Worm (Caenorhabditis elegans) whole organism, mixed stage, embryonic: ENCODE results near the gene F58H1.3.

Source experiments
- M03D4.4 ChIP-seq: sonication (generic microtip); optimal IDR thresholded peaks from 2 replicates; lab custom pipeline; 2017; ENCODE audit warnings: mild to moderate bottlenecking, missing genetic modification characterization, missing compliant biosample characterization
- bed-3 ChIP-seq: fragments of 200-800 bp; sonication (Bioruptor generic); optimal IDR thresholded peaks from 3 replicates; lab custom pipeline; 2018; ENCODE audit warnings: mild to moderate bottlenecking, missing genetic modification characterization, moderate library complexity, missing compliant biosample characterization
- blmp-1 ChIP-seq: fragments of 150-350 bp; optimal IDR thresholded peaks from 2 replicates; lab custom pipeline; 2014; ENCODE audit warnings: missing biosample characterization, missing genetic modification characterization
- ceh-83 ChIP-seq: fragments of 200-800 bp; sonication (Bioruptor generic); optimal IDR thresholded peaks from 2 replicates; lab custom pipeline; 2018; ENCODE audit warnings: mild to moderate bottlenecking, missing genetic modification characterization, missing compliant biosample characterization
- ces-1 ChIP-seq: fragments of 150-350 bp; optimal IDR thresholded peaks from 2 replicates; lab custom pipeline; 2014; ENCODE audit warnings: missing biosample characterization, missing genetic modification reagents, missing genetic modification characterization
- cnd-1 ChIP-seq: fragments of 200-800 bp; sonication (Bioruptor generic); optimal IDR thresholded peaks from 2 replicates; lab custom pipeline; 2018; ENCODE audit warnings: mild to moderate bottlenecking, missing genetic modification characterization, missing compliant biosample characterization
- drap-1 ChIP-seq: fragments of 200-800 bp; sonication (Bioruptor generic); optimal IDR thresholded peaks from 3 replicates; lab custom pipeline; 2018; ENCODE audit warnings: mild to moderate bottlenecking, missing genetic modification characterization, missing compliant biosample characterization
- elt-1 ChIP-seq: sonication (generic microtip); optimal IDR thresholded peaks from 2 replicates; lab custom pipeline; 2017; ENCODE audit warnings: missing genetic modification characterization, mild to moderate bottlenecking, missing compliant biosample characterization, antibody characterized with exemption, moderate library complexity, borderline replicate concordance; ENCODE audit not compliant: insufficient read depth
- elt-3 ChIP-seq: fragments of 150-350 bp; optimal IDR thresholded peaks from 2 replicates; lab custom pipeline; 2014; ENCODE audit warnings: missing biosample characterization, missing genetic modification characterization
- flh-1 ChIP-seq: fragments of 200-800 bp; sonication (Bioruptor generic); optimal IDR thresholded peaks from 2 replicates; lab custom pipeline; 2018; ENCODE audit warnings: mild to moderate bottlenecking, missing genetic modification characterization, moderate library complexity, missing compliant biosample characterization
- ham-2 ChIP-seq: fragments of 200-800 bp; sonication (Bioruptor generic); optimal IDR thresholded peaks from 2 replicates; lab custom pipeline; 2018; ENCODE audit warnings: mild to moderate bottlenecking, missing genetic modification characterization, missing compliant biosample characterization
- hlh-1 ChIP-seq: fragments of 150-350 bp; optimal IDR thresholded peaks from 2 replicates; lab custom pipeline; 2014; ENCODE audit warnings: missing biosample characterization, missing genetic modification reagents, missing genetic modification characterization
- lin-32 ChIP-seq: fragments of 200-800 bp; sonication (Bioruptor generic); optimal IDR thresholded peaks from 2 replicates; lab custom pipeline; 2018; ENCODE audit warnings: mild to moderate bottlenecking, missing genetic modification characterization, missing compliant biosample characterization
- mep-1 ChIP-seq: fragments of 150-350 bp; optimal IDR thresholded peaks from 2 replicates; lab custom pipeline; 2017; ENCODE audit warnings: missing biosample characterization, missing genetic modification reagents, missing genetic modification characterization, inconsistent platforms
- nhr-12 ChIP-seq: fragments of 150-350 bp; optimal IDR thresholded peaks from 2 replicates; lab custom pipeline; 2014; ENCODE audit warnings: missing biosample characterization, missing genetic modification characterization
- nhr-2 ChIP-seq: fragments of 150-350 bp; optimal IDR thresholded peaks from 2 replicates; lab custom pipeline; 2014; ENCODE audit warnings: missing biosample characterization, missing genetic modification characterization
- nhr-237 ChIP-seq: fragments of 150-350 bp; optimal IDR thresholded peaks from 2 replicates; lab custom pipeline; 2014; ENCODE audit warnings: missing biosample characterization, missing genetic modification characterization
- nhr-28 ChIP-seq: fragments of 150-350 bp; optimal IDR thresholded peaks from 2 replicates; lab custom pipeline; 2014; ENCODE audit warnings: missing biosample characterization, missing genetic modification characterization
- nhr-76 ChIP-seq: sonication (generic microtip); optimal IDR thresholded peaks from 2 replicates; lab custom pipeline; 2017; ENCODE audit warnings: missing biosample characterization, missing genetic modification characterization
- pha-4 ChIP-seq: fragments of 150-350 bp; optimal IDR thresholded peaks from 2 replicates; lab custom pipeline; 2018; ENCODE audit warnings: missing biosample characterization, missing genetic modification reagents, missing genetic modification characterization
- sem-2 ChIP-seq: fragments of 200-800 bp; sonication (Bioruptor generic); optimal IDR thresholded peaks from 2 replicates; lab custom pipeline; 2018; ENCODE audit warnings: mild to moderate bottlenecking, missing genetic modification characterization, missing compliant biosample characterization
- snpc-4 ChIP-seq: fragments of 150-350 bp; optimal IDR thresholded peaks from 2 replicates; lab custom pipeline; 2014; ENCODE audit warnings: missing biosample characterization, missing genetic modification characterization
- tbx-8 ChIP-seq: fragments of 200-800 bp; sonication (Bioruptor generic); optimal IDR thresholded peaks from 2 replicates; lab custom pipeline; 2018; ENCODE audit warnings: mild to moderate bottlenecking, missing genetic modification characterization, moderate library complexity, missing compliant biosample characterization
- unc-120 ChIP-seq: sonication (generic microtip); optimal IDR thresholded peaks from 2 replicates; lab custom pipeline; 2017; ENCODE audit warnings: missing genetic modification characterization, missing compliant biosample characterization; ENCODE audit not compliant: poor library complexity, severe bottlenecking
- unc-39 ChIP-seq: fragments of 150-350 bp; optimal IDR thresholded peaks from 2 replicates; lab custom pipeline; 2014; ENCODE audit warnings: missing biosample characterization, missing genetic modification characterization
- unc-62 ChIP-seq: fragments of 150-350 bp; optimal IDR thresholded peaks from 2 replicates; lab custom pipeline; 2014; ENCODE audit warnings: missing biosample characterization, missing genetic modification reagents, missing genetic modification characterization
- zip-8 ChIP-seq: fragments of 150-350 bp; optimal IDR thresholded peaks from 2 replicates; lab custom pipeline; 2014; ENCODE audit warnings: missing biosample characterization, missing genetic modification characterization
- ztf-11 ChIP-seq: fragments of 150-350 bp; optimal IDR thresholded peaks from 2 replicates; lab custom pipeline; 2014; ENCODE audit warnings: missing biosample characterization, missing genetic modification characterization

Gene F58H1.3

DNA sequence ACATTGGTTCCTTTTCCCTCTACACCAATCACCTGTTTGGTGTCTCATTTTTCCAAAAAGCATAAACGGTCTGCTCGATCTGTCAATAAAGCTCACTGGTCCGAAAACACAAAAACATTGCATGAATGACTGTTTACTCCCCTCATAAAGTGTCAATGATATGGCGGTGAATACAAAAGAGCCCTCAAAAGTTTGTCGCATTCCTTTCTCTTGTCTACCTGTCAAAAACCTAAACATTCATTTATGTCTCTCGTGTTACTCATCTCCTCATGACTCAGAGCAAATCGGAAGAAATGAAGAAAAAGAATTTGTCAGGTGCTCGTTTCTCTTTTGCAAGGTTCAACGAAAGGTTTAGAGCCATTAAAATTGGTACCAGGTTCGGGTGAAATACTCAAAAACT, 17.4 kb downstream of the F58H1.3 start:
- TF ChIP-seq unc-62 (GFP tag; lab: Kevin White, UChicago) (no peak), drap-1 (GFP tag; lab: Kevin White, UChicago) (no peak), blmp-1 (no peak), snpc-4 (tag; lab: Kevin White, UChicago) (no peak), nhr-28 (tag; lab: Kevin White, UChicago) (no peak), ceh-83 (GFP tag; lab: Kevin White, UChicago) (no peak), unc-120 (tag; lab: Kevin White, UChicago) (no peak), zip-8 (tag; lab: Kevin White, UChicago) (no peak), bed-3 (GFP tag; lab: Kevin White, UChicago) (no peak), elt-1 (no peak)

- no peak for TF ChIP-seq drap-1 (GFP tag; lab: Kevin White, UChicago)
- no peak for TF ChIP-seq flh-1
- TF ChIP-seq nhr-76 (tag; lab: Kevin White, UChicago): no peak
- TF ChIP-seq hlh-1: no peak
- no peak for TF ChIP-seq M03D4.4 (tag; lab: Kevin White, UChicago)
- TF ChIP-seq nhr-237 (tag; lab: Kevin White, UChicago): no peak
- TF ChIP-seq unc-39 (tag; lab: Kevin White, UChicago): no peak
- TF ChIP-seq nhr-2: peak; percentile 96
- peak; percentile 94 for TF ChIP-seq lin-32 (GFP tag; lab: Kevin White, UChicago)
- TF ChIP-seq cnd-1: peak; percentile 7
- no peak for TF ChIP-seq mep-1
- TF ChIP-seq zip-8 (tag; lab: Kevin White, UChicago): peak; percentile 54
- no peak for TF ChIP-seq nhr-28 (tag; lab: Kevin White, UChicago)
- no peak for TF ChIP-seq tbx-8 (GFP tag; lab: Kevin White, UChicago)
- TF ChIP-seq elt-1: no peak
Measured at ce11 chrV:11952854-11953447, 19.2 kb downstream of the F58H1.3 start.

- TF ChIP-seq nhr-76 (tag; lab: Kevin White, UChicago): no peak
- TF ChIP-seq mep-1: no peak
- peak; percentile 98 for TF ChIP-seq ces-1 (GFP tag; lab: Kevin White, UChicago)
- no peak for TF ChIP-seq flh-1
- TF ChIP-seq blmp-1: no peak
- TF ChIP-seq nhr-12 (tag; lab: Kevin White, UChicago): no peak
- no peak for TF ChIP-seq sem-2 (GFP tag; lab: Kevin White, UChicago)
- no peak for TF ChIP-seq pha-4 (tag; lab: Kevin White, UChicago)
- no peak for TF ChIP-seq zip-8 (tag; lab: Kevin White, UChicago)
Measured at ce11 chrV:11953621-11954020, 19.8 kb downstream of the F58H1.3 start.

- TF ChIP-seq ces-1 (GFP tag; lab: Kevin White, UChicago) (peak; percentile 78), ham-2 (peak; percentile 6), M03D4.4 (tag; lab: Kevin White, UChicago) (no peak), unc-39 (tag; lab: Kevin White, UChicago) (no peak), elt-3 (tag; lab: Kevin White, UChicago) (no peak)
Measured at ce11 chrV:11955617-11956016, 21.8 kb downstream of the F58H1.3 start.

ce11 chrV:11958343-11959291, 24.8 kb downstream of the F58H1.3 start, which contains the start of gene F58H1.5:
Gene F58H1.5 (plus strand): TSS chrV:11958393.
- TF ChIP-seq hlh-1 (peak; percentile 98), unc-120 (tag; lab: Kevin White, UChicago) (peak; percentile 54), pha-4 (tag; lab: Kevin White, UChicago) (no peak), tbx-8 (GFP tag; lab: Kevin White, UChicago) (no peak), ces-1 (GFP tag; lab: Kevin White, UChicago) (peak; percentile 71), elt-1 (no peak), nhr-2 (peak; percentile 60), ztf-11 (tag; lab: Kevin White, UChicago) (no peak), unc-62 (GFP tag; lab: Kevin White, UChicago) (peak; percentile 1)
- TF ChIP-seq, all 35 proteins: peak for 5
